Worm (Caenorhabditis elegans) whole organism, L1 larva: Measurements from ENCODE around the gene srx-5.

ENCODE experiments used
- aha-1 ChIP-seq: fragments of 150-350 bp; optimal IDR thresholded peaks from 2 replicates; lab custom pipeline; 2014; ENCODE audit warnings: missing biosample characterization, missing genetic modification characterization
- ceh-82 ChIP-seq, 3 experiments: fragments of 150-350 bp in 1 of 3; sonication (generic microtip) in 2 of 3; optimal IDR thresholded peaks; 2 replicates each; lab custom pipeline; 2014 to 2017; ENCODE audit warnings: missing biosample characterization in 3 of 3, missing genetic modification characterization in 3 of 3
- fkh-8 ChIP-seq: sonication (generic microtip); optimal IDR thresholded peaks from 2 replicates; lab custom pipeline; 2016; ENCODE audit warnings: mild to moderate bottlenecking, missing genetic modification characterization, missing compliant biosample characterization
- fos-1 ChIP-seq: fragments of 150-350 bp; optimal IDR thresholded peaks from 2 replicates; lab custom pipeline; 2014; ENCODE audit warnings: missing biosample characterization, missing genetic modification characterization
- jun-1 ChIP-seq: fragments of 150-350 bp; optimal IDR thresholded peaks from 2 replicates; lab custom pipeline; 2014; ENCODE audit warnings: missing biosample characterization, missing genetic modification reagents, missing genetic modification characterization
- mdl-1 ChIP-seq, 2 experiments: fragments of 150-350 bp; optimal IDR thresholded peaks; 2 replicates each; lab custom pipeline; 2014 to 2017; ENCODE audit warnings: missing biosample characterization in 2 of 2, missing genetic modification characterization in 2 of 2, inconsistent platforms in 1 of 2
- nhr-11 ChIP-seq: fragments of 150-350 bp; optimal IDR thresholded peaks from 2 replicates; lab custom pipeline; 2014; ENCODE audit warnings: missing biosample characterization, missing genetic modification characterization
- snpc-4 ChIP-seq: fragments of 150-350 bp; optimal IDR thresholded peaks from 2 replicates; lab custom pipeline; 2014; ENCODE audit warnings: missing biosample characterization, missing genetic modification characterization
- sox-4 ChIP-seq: sonication (generic microtip); optimal IDR thresholded peaks from 2 replicates; lab custom pipeline; 2016; ENCODE audit warnings: missing genetic modification characterization, missing compliant biosample characterization
- tlp-1 ChIP-seq: fragments of 150-350 bp; optimal IDR thresholded peaks from 2 replicates; lab custom pipeline; 2014; ENCODE audit warnings: missing biosample characterization, missing genetic modification characterization
- unc-62 ChIP-seq: fragments of 150-350 bp; optimal IDR thresholded peaks from 2 replicates; lab custom pipeline; 2014; ENCODE audit warnings: missing biosample characterization, missing genetic modification reagents, missing genetic modification characterization

- TF ChIP-seq fkh-8 (tag; lab: Kevin White, UChicago) = peak; percentile 46
- TF ChIP-seq aha-1 (tag; lab: Kevin White, UChicago) = no peak
- TF ChIP-seq unc-62 = no peak
- peak; percentile 17 for TF ChIP-seq nhr-11
- TF ChIP-seq snpc-4 = no peak
- no peak for TF ChIP-seq ceh-82 (tag; optimal IDR thresholded peaks at IDR 0.05; lab: Kevin White, UChicago)
- TF ChIP-seq fos-1 (tag; lab: Kevin White, UChicago) = no peak
- TF ChIP-seq jun-1 (tag; lab: Kevin White, UChicago) = peak; percentile 48
- TF ChIP-seq sox-4 (tag; lab: Kevin White, UChicago) = no peak
- TF ChIP-seq mdl-1 (tag; optimal IDR thresholded peaks at IDR 0.05; lab: Kevin White, UChicago) = no peak
- no peak for TF ChIP-seq tlp-1 (tag; lab: Kevin White, UChicago)
Observed at ce11 chrV:723895-724352, 24.0 kb downstream of the srx-5 start, which contains the start of gene fbxb-72.
